Fruit fly (Drosophila melanogaster) whole organism, wandering third instar larva: ENCODE measurements around the gene CG4615.

Experiments
- Abd-B ChIP-seq: fragments of >200 bp; optimal IDR thresholded peaks from 2 replicates; lab custom pipeline; 2017; ENCODE audit warnings: missing biosample characterization, missing genetic modification characterization
- CG32264 ChIP-seq: fragments of 200-800 bp; sonication (Bioruptor generic); optimal IDR thresholded peaks from 2 replicates; lab custom pipeline; 2016; ENCODE audit warnings: missing biosample characterization, missing genetic modification characterization
- CG9705 ChIP-seq: fragments of 200-800 bp; sonication (Bioruptor generic); optimal IDR thresholded peaks from 2 replicates; lab custom pipeline; 2018; ENCODE audit warnings: missing biosample characterization, mild to moderate bottlenecking, missing genetic modification characterization
- CrebA ChIP-seq: fragments of 200-800 bp; sonication (Bioruptor generic); optimal IDR thresholded peaks from 2 replicates; lab custom pipeline; 2016; ENCODE audit warnings: missing biosample characterization, mild to moderate bottlenecking, missing genetic modification characterization, borderline replicate concordance
- Dfd ChIP-seq: fragments of >200 bp; optimal IDR thresholded peaks from 2 replicates; lab custom pipeline; 2017; ENCODE audit warnings: missing biosample characterization, missing genetic modification characterization
- Dif ChIP-seq: fragments of 200-275, 200-300 bp; sonication (Bioruptor generic); optimal IDR thresholded peaks from 2 replicates; lab custom pipeline; 2018; ENCODE audit warnings: missing biosample characterization, missing genetic modification characterization; ENCODE audit not compliant: partially characterized antibody
- GATAd ChIP-seq: sonication (Bioruptor generic); optimal IDR thresholded peaks from 2 replicates; lab custom pipeline; 2016; ENCODE audit warnings: missing biosample characterization, missing genetic modification characterization
- HLH106 ChIP-seq: fragments of 200-800 bp; optimal IDR thresholded peaks from 3 replicates; lab custom pipeline; 2019; ENCODE audit warnings: missing biosample characterization, mild to moderate bottlenecking, missing genetic modification characterization, moderate library complexity
- Hnf4 ChIP-seq: fragments of 200-800 bp; sonication (Bioruptor generic); optimal IDR thresholded peaks from 2 replicates; lab custom pipeline; 2016; ENCODE audit warnings: missing biosample characterization, mild to moderate bottlenecking, missing genetic modification characterization
- Hr78 ChIP-seq: fragments of >200 bp; optimal IDR thresholded peaks from 2 replicates; lab custom pipeline; 2017; ENCODE audit warnings: missing biosample characterization, missing genetic modification characterization
- Hr83 ChIP-seq: fragments of 200-300 bp; sonication (Bioruptor generic); optimal IDR thresholded peaks from 2 replicates; lab custom pipeline; 2016; ENCODE audit warnings: missing biosample characterization, mild to moderate bottlenecking, missing genetic modification characterization, moderate library complexity; ENCODE audit not compliant: poor library complexity, severe bottlenecking
- Jra ChIP-seq: sonication (Bioruptor generic); optimal IDR thresholded peaks from 2 replicates; lab custom pipeline; 2016; ENCODE audit warnings: missing biosample characterization, missing genetic modification characterization
- Mio ChIP-seq: sonication (Bioruptor generic); optimal IDR thresholded peaks from 2 replicates; lab custom pipeline; 2016; ENCODE audit warnings: missing biosample characterization, missing genetic modification characterization
- Myc ChIP-seq: fragments of >200 bp; optimal IDR thresholded peaks from 2 replicates; lab custom pipeline; 2017
- N ChIP-seq: fragments of >200 bp; optimal IDR thresholded peaks from 2 replicates; lab custom pipeline; 2018; ENCODE audit warnings: missing biosample characterization, missing external identifiers, missing genetic modification characterization
- OdsH ChIP-seq: fragments of 200-800 bp; sonication (Bioruptor generic); optimal IDR thresholded peaks from 2 replicates; lab custom pipeline; 2016; ENCODE audit warnings: missing biosample characterization, mild to moderate bottlenecking, missing genetic modification characterization
- Rel ChIP-seq, 2 experiments: fragments of 200-800 bp; sonication (Bioruptor generic) in 1 of 2; optimal IDR thresholded peaks; 2 replicates in 1 of 2; 3 replicates in 1 of 2; lab custom pipeline; 2016 to 2019; ENCODE audit warnings: mild to moderate bottlenecking in 2 of 2, missing biosample characterization in 2 of 2, missing genetic modification characterization in 2 of 2, moderate library complexity in 1 of 2
- Sp1 ChIP-seq: fragments of 200-800 bp; sonication (Bioruptor generic); optimal IDR thresholded peaks from 3 replicates; lab custom pipeline; 2019; ENCODE audit warnings: missing biosample characterization, mild to moderate bottlenecking, missing genetic modification characterization, moderate library complexity
- Vsx2 ChIP-seq: fragments of 200-300, 225-300 bp; sonication (Bioruptor generic); optimal IDR thresholded peaks from 2 replicates; lab custom pipeline; 2018; ENCODE audit warnings: missing biosample characterization, missing genetic modification characterization; ENCODE audit not compliant: partially characterized antibody
- br ChIP-seq: fragments of 200-800 bp; sonication (Bioruptor generic); optimal IDR thresholded peaks from 2 replicates; lab custom pipeline; 2016; ENCODE audit warnings: missing biosample characterization, missing genetic modification characterization
- brk ChIP-seq: fragments of 200-800 bp; sonication (Bioruptor generic); optimal IDR thresholded peaks from 2 replicates; lab custom pipeline; 2016; ENCODE audit warnings: missing biosample characterization, mild to moderate bottlenecking, missing genetic modification characterization
- dl ChIP-seq, 2 experiments: fragments of 175-275, 200-275 bp in 1 of 2; fragments of 200-275 bp in 1 of 2; sonication (Bioruptor generic); optimal IDR thresholded peaks; lab custom pipeline; 2018; ENCODE audit warnings: mild to moderate bottlenecking in 2 of 2, missing biosample characterization in 2 of 2, missing genetic modification characterization in 2 of 2, moderate library complexity in 2 of 2; ENCODE audit not compliant: partially characterized antibody in 2 of 2, insufficient read depth in 1 of 2
- dmrt93B ChIP-seq: fragments of 200-800 bp; sonication (Bioruptor generic); optimal IDR thresholded peaks from 2 replicates; lab custom pipeline; 2018; ENCODE audit warnings: missing biosample characterization, mild to moderate bottlenecking, missing genetic modification characterization
- dsf ChIP-seq: sonication (Bioruptor generic); optimal IDR thresholded peaks from 2 replicates; lab custom pipeline; 2016; ENCODE audit warnings: missing biosample characterization, missing genetic modification characterization, borderline replicate concordance
- ey ChIP-seq: fragments of 200-800 bp; sonication (Bioruptor generic); optimal IDR thresholded peaks from 2 replicates; lab custom pipeline; 2016; ENCODE audit warnings: missing biosample characterization, missing genetic modification characterization
- foxo ChIP-seq, 2 experiments: fragments of 200-800 bp; sonication (Bioruptor generic); optimal IDR thresholded peaks; 2 replicates in 1 of 2; 3 replicates in 1 of 2; lab custom pipeline; 2016 to 2017; ENCODE audit warnings: missing biosample characterization in 2 of 2, missing genetic modification characterization in 2 of 2
- fru ChIP-seq: fragments of 200-800 bp; sonication (Bioruptor generic); optimal IDR thresholded peaks from 3 replicates; lab custom pipeline; 2016; ENCODE audit warnings: missing biosample characterization, mild to moderate bottlenecking, missing genetic modification characterization
- h ChIP-seq: fragments of 200-800 bp; sonication (Bioruptor generic); optimal IDR thresholded peaks from 3 replicates; lab custom pipeline; 2016; ENCODE audit warnings: missing biosample characterization, mild to moderate bottlenecking, missing genetic modification characterization
- jim ChIP-seq: fragments of 175-275, 200-325 bp; sonication (Bioruptor generic); optimal IDR thresholded peaks from 2 replicates; lab custom pipeline; 2016; ENCODE audit warnings: missing biosample characterization, mild to moderate bottlenecking, missing genetic modification characterization
- lola ChIP-seq: fragments of >200 bp; optimal IDR thresholded peaks from 2 replicates; lab custom pipeline; 2017; ENCODE audit warnings: missing biosample characterization, missing genetic modification characterization
- pan ChIP-seq: fragments of >200 bp; optimal IDR thresholded peaks from 2 replicates; lab custom pipeline; 2017
- psq ChIP-seq: fragments of 200-800 bp; sonication (Bioruptor generic); optimal IDR thresholded peaks from 3 replicates; lab custom pipeline; 2017; ENCODE audit warnings: missing biosample characterization, mild to moderate bottlenecking, missing genetic modification characterization, moderate library complexity
- rgr ChIP-seq: fragments of 200-800 bp; sonication (Bioruptor generic); optimal IDR thresholded peaks from 3 replicates; lab custom pipeline; 2016; ENCODE audit warnings: missing biosample characterization, mild to moderate bottlenecking, missing genetic modification characterization
- sage ChIP-seq: fragments of 200-800 bp; sonication (Bioruptor generic); optimal IDR thresholded peaks from 2 replicates; lab custom pipeline; 2016; ENCODE audit warnings: missing biosample characterization, mild to moderate bottlenecking, missing genetic modification characterization
- sv ChIP-seq: fragments of 200-800 bp; sonication (Bioruptor generic); optimal IDR thresholded peaks from 3 replicates; lab custom pipeline; 2016; ENCODE audit warnings: missing biosample characterization, missing genetic modification characterization
- tai ChIP-seq: sonication (Bioruptor generic); optimal IDR thresholded peaks from 2 replicates; lab custom pipeline; 2016; ENCODE audit warnings: missing biosample characterization, missing genetic modification characterization
- usp ChIP-seq: fragments of >200 bp; optimal IDR thresholded peaks from 2 replicates; lab custom pipeline; 2017; ENCODE audit warnings: missing biosample characterization, missing genetic modification characterization
- woc ChIP-seq: sonication (Bioruptor generic); optimal IDR thresholded peaks from 2 replicates; lab custom pipeline; 2016; ENCODE audit warnings: missing biosample characterization, mild to moderate bottlenecking, missing genetic modification characterization

CG4615 gene

DNA sequence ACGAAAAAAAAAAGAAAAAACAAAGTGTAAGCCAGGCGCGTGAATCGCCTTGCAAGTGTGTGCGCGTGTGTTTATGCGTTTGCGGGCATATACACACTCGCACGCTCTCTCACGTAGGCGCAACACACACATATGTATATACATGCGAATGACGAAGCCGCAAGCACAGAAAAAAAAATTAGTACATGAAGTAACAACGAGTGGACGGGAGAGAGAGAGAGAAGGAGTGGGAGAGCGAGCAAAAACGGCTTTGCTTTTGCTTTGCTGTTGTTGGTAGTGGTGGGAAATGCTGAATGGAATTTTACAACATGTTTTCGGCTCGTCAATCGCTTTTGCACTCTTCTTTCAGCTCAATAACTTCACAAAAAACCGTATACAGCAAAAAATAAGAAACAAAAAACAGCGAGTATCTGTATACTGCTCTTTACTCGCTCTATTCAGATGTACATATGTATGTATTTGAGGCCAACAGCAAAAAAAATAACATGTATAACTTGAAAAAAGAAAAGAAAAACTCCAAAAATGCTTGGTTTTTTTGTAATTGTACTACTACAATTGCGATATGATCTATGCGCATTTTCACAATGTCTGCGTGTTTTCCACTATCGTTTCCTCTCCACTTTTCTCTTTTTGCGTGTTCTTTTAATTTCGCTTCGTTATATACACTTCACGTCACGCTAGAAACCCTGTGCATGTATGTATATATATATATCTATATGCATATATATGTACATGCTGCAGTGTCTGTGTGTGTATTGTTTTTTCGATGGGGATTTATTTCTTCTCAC lies 4.8 kb downstream of the CG4615 start:
- TF ChIP-seq lola (no peak), ey (GFP tag; lab: Kevin White, UChicago) (no peak), br (no peak), jim (no peak), sage (GFP tag; lab: Kevin White, UChicago) (peak; percentile 32), brk (peak; percentile 44), usp (GFP tag; lab: Kevin White, UChicago) (no peak), h (no peak), Dfd (GFP tag; lab: Kevin White, UChicago) (no peak), pan (lab: Kevin White, UChicago) (no peak), CG32264 (no peak), Rel (GFP tag; optimal IDR thresholded peaks at IDR 0.05; lab: Kevin White, UChicago) (no peak), Rel (tag; optimal IDR thresholded peaks at IDR 0.05; lab: Kevin White, UChicago) (no peak), HLH106 (no peak), Hr83 (GFP tag; lab: Kevin White, UChicago) (peak; percentile 28), dsf (no peak), foxo (GFP tag; optimal IDR thresholded peaks at IDR 0.05; lab: Kevin White, UChicago) (no peak), CrebA (GFP tag; lab: Kevin White, UChicago) (no peak), Dif (GFP tag; lab: Kevin White, UChicago) (peak; percentile 21), fru (GFP tag; lab: Kevin White, UChicago) (peak; percentile 82), psq (no peak), woc (no peak), Sp1 (GFP tag; lab: Kevin White, UChicago) (no peak), Jra (GFP tag; lab: Kevin White, UChicago) (no peak), Abd-B (GFP tag; lab: Kevin White, UChicago) (no peak), Mio (no peak), Hnf4 (no peak), CG9705 (GFP tag; lab: Kevin White, UChicago) (no peak), tai (GFP tag; lab: Kevin White, UChicago) (no peak), sv (GFP tag; lab: Kevin White, UChicago) (no peak), dmrt93B (GFP tag; lab: Kevin White, UChicago) (no peak), rgr (no peak), OdsH (GFP tag; lab: Kevin White, UChicago) (no peak), Hr78 (GFP tag; lab: Kevin White, UChicago) (no peak), Vsx2 (no peak), dl (GFP tag; optimal IDR thresholded peaks at IDR 0.05; lab: Kevin White, UChicago; ENCODE audit: insufficient read depth in 1 of 2, partially characterized antibody in 2 of 2) (peak in 1 of 2 experiments; percentile 46), Myc (lab: Kevin White, UChicago) (no peak), N (GFP tag; lab: Kevin White, UChicago) (no peak), GATAd (GFP tag; lab: Kevin White, UChicago) (no peak)

- peak; percentile 84 for TF ChIP-seq Sp1 (GFP tag; lab: Kevin White, UChicago)
- peak; percentile 86 for TF ChIP-seq HLH106
- no peak for TF ChIP-seq tai (GFP tag; lab: Kevin White, UChicago)
- TF ChIP-seq psq: peak; percentile 77
- TF ChIP-seq Mio: no peak
- peak; percentile 76 for TF ChIP-seq h
- no peak for TF ChIP-seq dsf
- no peak for TF ChIP-seq Myc (lab: Kevin White, UChicago)
- TF ChIP-seq CG9705 (GFP tag; lab: Kevin White, UChicago): peak; percentile 64
- TF ChIP-seq OdsH (GFP tag; lab: Kevin White, UChicago): peak; percentile 73
- no peak for TF ChIP-seq GATAd (GFP tag; lab: Kevin White, UChicago)
- peak; percentile 29 for TF ChIP-seq Hnf4
- no peak for TF ChIP-seq sage (GFP tag; lab: Kevin White, UChicago)
- TF ChIP-seq Abd-B (GFP tag; lab: Kevin White, UChicago): no peak
- no peak for TF ChIP-seq CrebA (GFP tag; lab: Kevin White, UChicago)
- peak; percentile 86 for TF ChIP-seq br
- TF ChIP-seq woc: peak; percentile 78
- no peak for TF ChIP-seq jim
- no peak for TF ChIP-seq Rel (GFP tag; optimal IDR thresholded peaks at IDR 0.05; lab: Kevin White, UChicago)
- peak; percentile 46 for TF ChIP-seq Rel (tag; optimal IDR thresholded peaks at IDR 0.05; lab: Kevin White, UChicago)
- TF ChIP-seq Hr83 (GFP tag; lab: Kevin White, UChicago): no peak
- TF ChIP-seq dmrt93B (GFP tag; lab: Kevin White, UChicago): peak; percentile 70
- no peak for TF ChIP-seq Vsx2
- no peak for TF ChIP-seq Dfd (GFP tag; lab: Kevin White, UChicago)
- peak; percentile 74 for TF ChIP-seq sv (GFP tag; lab: Kevin White, UChicago)
- TF ChIP-seq rgr: peak; percentile 68
- TF ChIP-seq usp (GFP tag; lab: Kevin White, UChicago): no peak
- peak in 1 of 2 experiments; percentile 82 for TF ChIP-seq foxo (GFP tag; optimal IDR thresholded peaks at IDR 0.05; lab: Kevin White, UChicago)
- no peak for TF ChIP-seq dl (GFP tag; optimal IDR thresholded peaks at IDR 0.05; lab: Kevin White, UChicago; ENCODE audit: insufficient read depth in 1 of 2, partially characterized antibody in 2 of 2)
- no peak for TF ChIP-seq lola
- peak; percentile 18 for TF ChIP-seq CG32264
- no peak for TF ChIP-seq brk
- peak; percentile 81 for TF ChIP-seq fru (GFP tag; lab: Kevin White, UChicago)
- peak; percentile 83 for TF ChIP-seq ey (GFP tag; lab: Kevin White, UChicago)
- TF ChIP-seq Dif (GFP tag; lab: Kevin White, UChicago): no peak
- no peak for TF ChIP-seq N (GFP tag; lab: Kevin White, UChicago)
- TF ChIP-seq Hr78 (GFP tag; lab: Kevin White, UChicago): no peak
- TF ChIP-seq Jra (GFP tag; lab: Kevin White, UChicago): no peak
- no peak for TF ChIP-seq pan (lab: Kevin White, UChicago)
Observed at dm6 chrX:7096495-7096995, 5.6 kb downstream of the CG4615 start.
